Worm (Caenorhabditis elegans) whole organism, young adult: Measurements from ENCODE around the gene EEED8.4.

ENCODE experiments used
- akir-1 ChIP-seq: fragments of 200-800 bp; sonication (Bioruptor generic); optimal IDR thresholded peaks from 2 replicates; lab custom pipeline; 2018; ENCODE audit warnings: mild to moderate bottlenecking, missing genetic modification characterization, moderate library complexity, missing compliant biosample characterization
- nfya-1 ChIP-seq: sonication (generic microtip); optimal IDR thresholded peaks from 2 replicates; lab custom pipeline; 2017; ENCODE audit warnings: antibody characterized with exemption, missing compliant biosample characterization, missing genetic modification characterization, borderline replicate concordance; ENCODE audit not compliant: insufficient read depth
- tlf-1 ChIP-seq: fragments of 200-800 bp; sonication (Bioruptor generic); optimal IDR thresholded peaks from 2 replicates; lab custom pipeline; 2018; ENCODE audit warnings: mild to moderate bottlenecking, missing genetic modification characterization, missing compliant biosample characterization
- unc-62 ChIP-seq: fragments of 150-350 bp; optimal IDR thresholded peaks from 2 replicates; lab custom pipeline; 2014; ENCODE audit warnings: missing biosample characterization, missing genetic modification reagents, missing genetic modification characterization

DNA sequence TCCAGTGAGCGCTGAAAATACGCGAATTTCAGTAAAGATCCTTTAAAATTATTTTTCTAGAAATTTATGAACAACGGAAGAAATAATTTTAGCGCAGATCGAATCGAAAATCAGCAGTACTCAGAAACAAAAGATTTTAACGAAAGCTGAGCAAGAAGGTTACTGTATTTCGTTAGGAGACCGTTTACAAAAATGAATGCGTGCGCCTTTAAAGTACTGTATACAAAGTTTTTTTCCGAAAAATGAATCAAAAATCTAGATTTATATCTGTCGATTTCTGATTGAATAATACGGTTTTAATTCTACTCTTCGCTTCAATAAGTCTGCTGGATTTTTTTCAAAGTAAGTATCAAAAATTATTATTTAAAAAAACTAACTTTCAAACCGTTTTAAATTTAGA is 4.9 kb downstream of the EEED8.4 start, which contains the start of the genes EEED8.14 and EEED8.3:
- TF ChIP-seq unc-62 (GFP tag; lab: Kevin White, UChicago): no peak
- no peak for TF ChIP-seq akir-1
- TF ChIP-seq tlf-1: no peak
- TF ChIP-seq nfya-1 (tag; lab: Kevin White, UChicago): no peak
